Worm (Caenorhabditis elegans): ENCODE data around the gene srj-29.

The srj-29 gene

DNA sequence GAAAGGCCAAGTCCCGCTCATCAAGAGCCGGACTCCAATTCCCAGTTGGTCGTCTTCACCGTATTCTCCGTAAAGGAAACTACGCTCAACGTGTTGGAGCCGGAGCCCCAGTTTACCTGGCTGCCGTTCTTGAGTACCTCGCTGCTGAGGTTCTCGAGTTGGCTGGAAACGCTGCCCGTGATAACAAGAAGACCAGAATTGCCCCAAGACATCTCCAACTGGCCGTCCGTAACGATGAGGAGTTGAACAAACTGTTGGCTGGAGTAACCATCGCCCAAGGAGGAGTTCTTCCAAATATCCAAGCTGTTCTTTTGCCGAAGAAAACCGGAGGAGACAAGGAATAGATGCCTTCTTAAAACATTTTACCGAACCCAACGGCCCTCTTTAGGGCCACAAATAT lies 34.6 kb upstream of the srj-29 start:
- TF ChIP-seq set-16 (GFP tag; IDR thresholded peaks at IDR 0.05), result peak; percentile 47; the same call in 1 of the 2 replicates

DNA sequence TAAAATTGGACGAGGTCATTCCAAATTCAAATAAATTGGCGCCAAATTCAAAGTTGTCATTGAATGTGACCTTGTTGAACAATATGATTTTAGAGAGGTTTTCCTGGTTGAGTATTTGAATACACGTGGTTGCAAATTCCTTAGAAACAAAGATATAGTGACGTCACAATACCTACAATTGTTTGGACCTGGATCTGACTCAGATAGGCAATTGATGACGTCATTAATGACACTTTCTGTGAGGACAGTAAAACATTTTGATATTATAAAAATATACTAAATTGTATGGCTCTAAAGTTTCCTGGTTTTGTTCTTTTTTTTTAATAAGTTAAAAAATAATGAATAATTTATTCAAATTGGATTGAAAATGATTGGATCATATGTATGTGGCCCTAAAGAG lies 34.0 kb upstream of the srj-29 start:
- TF ChIP-seq ces-1 (GFP tag; optimal IDR thresholded peaks at IDR 0.05), result no peak
- TF ChIP-seq ceh-44 (GFP tag; IDR thresholded peaks at IDR 0.05), result no peak
- TF ChIP-seq snpc-4 (tag; optimal IDR thresholded peaks at IDR 0.05), result no peak
- TF ChIP-seq lir-3 (tag; optimal IDR thresholded peaks at IDR 0.05), result no peak
- no peak for TF ChIP-seq ceh-82 (tag; optimal IDR thresholded peaks at IDR 0.05)
- TF ChIP-seq T20F7.1 (GFP tag; optimal IDR thresholded peaks at IDR 0.05), result no peak
- TF ChIP-seq Y75B8A.6 (GFP tag; IDR thresholded peaks at IDR 0.05), result no peak
- TF ChIP-seq fkh-10 (GFP tag; optimal IDR thresholded peaks at IDR 0.05), result no peak
- no peak for TF ChIP-seq unc-39 (tag; optimal IDR thresholded peaks at IDR 0.05)
- TF ChIP-seq tag-97 (GFP tag; IDR thresholded peaks at IDR 0.05), result no peak
- TF ChIP-seq vab-7 (GFP tag; IDR thresholded peaks at IDR 0.05), result no peak
- no peak for TF ChIP-seq set-16 (GFP tag; IDR thresholded peaks at IDR 0.05)
- TF ChIP-seq cey-2 (tag; optimal IDR thresholded peaks at IDR 0.05; ENCODE audit: borderline replicate concordance, insufficient read depth), result no peak
- TF ChIP-seq skn-1 (tag; optimal IDR thresholded peaks at IDR 0.05), result no peak
- TF ChIP-seq mxl-2 (GFP tag; conservative IDR thresholded peaks at IDR 0.05), result no peak
- no peak for TF ChIP-seq nhr-41 (GFP tag; IDR thresholded peaks at IDR 0.05)
- TF ChIP-seq nhr-28 (tag; optimal IDR thresholded peaks at IDR 0.05), result no peak
- TF ChIP-seq zip-11 (GFP tag; IDR thresholded peaks at IDR 0.05), result no peak
- no peak for TF ChIP-seq lsy-2 (tag; optimal IDR thresholded peaks at IDR 0.05)

DNA sequence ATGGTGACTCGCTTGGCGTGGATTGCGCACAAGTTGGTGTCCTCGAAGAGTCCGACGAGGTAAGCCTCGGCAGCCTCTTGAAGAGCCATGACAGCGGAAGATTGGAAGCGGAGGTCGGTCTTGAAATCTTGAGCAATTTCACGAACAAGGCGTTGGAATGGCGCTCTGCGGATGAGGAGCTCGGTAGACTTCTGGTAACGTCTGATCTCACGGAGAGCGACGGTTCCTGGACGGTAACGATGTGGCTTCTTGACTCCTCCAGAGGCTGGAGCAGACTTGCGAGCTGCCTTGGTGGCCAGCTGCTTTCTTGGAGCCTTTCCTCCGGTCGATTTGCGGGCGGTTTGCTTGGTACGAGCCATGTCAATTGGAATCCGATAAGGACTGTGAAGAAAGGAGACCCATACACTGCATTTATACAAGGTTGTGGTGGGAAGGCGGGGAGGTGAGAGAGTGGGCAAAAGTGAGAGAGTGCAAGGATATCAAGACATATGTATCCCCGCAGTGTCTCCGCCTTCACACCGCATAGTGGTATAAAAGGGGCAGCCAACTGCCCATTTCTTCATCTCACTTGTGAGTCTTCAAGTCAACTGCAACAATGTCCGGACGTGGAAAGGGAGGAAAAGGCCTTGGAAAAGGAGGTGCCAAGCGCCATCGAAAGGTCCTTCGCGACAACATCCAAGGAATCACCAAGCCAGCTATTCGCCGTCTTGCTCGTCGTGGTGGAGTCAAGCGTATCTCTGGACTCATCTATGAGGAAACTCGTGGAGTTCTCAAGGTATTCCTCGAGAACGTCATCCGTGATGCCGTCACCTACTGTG lies 33.3 kb upstream of the srj-29 start, which contains the start of the genes his-2 and his-1:
Gene his-2 (minus strand): TSS at position 359 of the 818 bp plus-strand sequence.
Gene his-1 (plus strand): TSS at position 596 of the 818 bp plus-strand sequence.
- peak; percentile 81 for TF ChIP-seq set-16 (GFP tag; IDR thresholded peaks at IDR 0.05)

DNA sequence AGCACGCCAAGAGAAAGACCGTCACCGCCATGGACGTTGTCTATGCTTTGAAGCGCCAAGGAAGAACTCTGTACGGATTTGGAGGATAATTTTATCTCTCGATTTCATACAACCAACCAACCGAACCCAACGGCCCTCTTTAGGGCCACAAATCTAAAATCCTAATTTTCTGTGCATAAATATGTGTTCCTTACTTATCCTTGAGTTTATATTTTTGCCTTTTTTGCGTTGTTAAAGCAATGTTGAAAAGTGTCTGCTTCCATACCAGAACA lies 32.8 kb upstream of the srj-29 start:
- 0 out of 2 replicates have a peak, but pooled peaks have one; percentile 38 for TF ChIP-seq zfp-3 (GFP tag; conservative IDR thresholded peaks at IDR 0.05)
- TF ChIP-seq spr-3 (GFP tag; optimal IDR thresholded peaks at IDR 0.05), result no peak
- no peak for TF ChIP-seq zip-11 (GFP tag; IDR thresholded peaks at IDR 0.05)

DNA sequence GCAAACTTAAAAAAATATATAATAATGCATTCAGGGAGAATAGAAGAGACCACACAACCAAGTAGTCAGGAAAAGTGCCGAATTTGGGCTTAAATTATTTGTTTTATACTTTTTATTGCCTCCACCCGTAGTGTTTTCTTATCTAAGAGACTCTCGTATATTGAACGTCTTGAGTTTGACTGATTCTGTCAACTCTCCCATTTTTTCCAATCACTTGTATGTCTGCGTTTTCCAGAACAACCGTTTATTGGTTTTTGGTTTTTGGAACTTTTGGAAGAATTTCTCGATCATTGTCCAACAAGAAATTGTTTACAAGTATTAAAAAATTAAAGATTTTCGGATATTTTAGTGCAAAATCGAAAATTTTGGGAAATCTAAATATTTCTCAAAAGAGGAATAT lies 31.8 kb upstream of the srj-29 start:
- TF ChIP-seq ceh-32 (tag; optimal IDR thresholded peaks at IDR 0.05; ENCODE audit: poor library complexity) (no peak), ctbp-1 (GFP tag; IDR thresholded peaks at IDR 0.05) (no peak), dve-1 (tag; optimal IDR thresholded peaks at IDR 0.05; ENCODE audit: insufficient read depth) (peak; percentile 74), aly-2 (tag; optimal IDR thresholded peaks at IDR 0.05) (no peak), pha-4 (GFP tag; IDR thresholded peaks at IDR 0.05) (no peak), pha-4 (tag; optimal IDR thresholded peaks at IDR 0.05) (no peak), zip-11 (GFP tag; IDR thresholded peaks at IDR 0.05) (no peak), mdt-29 (GFP tag; IDR thresholded peaks at IDR 0.05) (no peak), hlh-11 (tag; optimal IDR thresholded peaks at IDR 0.05) (peak; percentile 51), lim-7 (GFP tag; IDR thresholded peaks at IDR 0.05) (no peak), aha-1 (tag) (peak; percentile 81), nhr-28 (tag; optimal IDR thresholded peaks at IDR 0.05) (peak; percentile 42), pqm-1 (tag; optimal IDR thresholded peaks at IDR 0.05) (peak; percentile 2), dmd-6 (GFP tag; IDR thresholded peaks at IDR 0.05) (peak; percentile 76), daf-16 (GFP tag; optimal IDR thresholded peaks at IDR 0.05) (no peak), daf-16 (tag; optimal IDR thresholded peaks at IDR 0.05) (peak; percentile 69), php-3 (GFP tag; IDR thresholded peaks at IDR 0.05) (peak; percentile 68), ztf-11 (tag; optimal IDR thresholded peaks at IDR 0.05) (no peak), ZK546.5 (tag; optimal IDR thresholded peaks at IDR 0.05) (no peak), tra-1 (GFP tag; IDR thresholded peaks at IDR 0.05) (no peak), F10B5.3 (tag; optimal IDR thresholded peaks at IDR 0.05) (no peak), set-16 (GFP tag; IDR thresholded peaks at IDR 0.05) (no peak), lir-3 (tag; optimal IDR thresholded peaks at IDR 0.05) (no peak), lin-1 (GFP tag; IDR thresholded peaks at IDR 0.05) (0 out of 2 replicates have a peak, but pooled peaks have one; percentile 21), nhr-42 (GFP tag; IDR thresholded peaks at IDR 0.05) (0 out of 2 replicates have a peak, but pooled peaks have one; percentile 5), rbr-2 (tag; optimal IDR thresholded peaks at IDR 0.05) (no peak)
